Worm (Caenorhabditis elegans): ENCODE measurements around the gene egl-6.

DNA sequence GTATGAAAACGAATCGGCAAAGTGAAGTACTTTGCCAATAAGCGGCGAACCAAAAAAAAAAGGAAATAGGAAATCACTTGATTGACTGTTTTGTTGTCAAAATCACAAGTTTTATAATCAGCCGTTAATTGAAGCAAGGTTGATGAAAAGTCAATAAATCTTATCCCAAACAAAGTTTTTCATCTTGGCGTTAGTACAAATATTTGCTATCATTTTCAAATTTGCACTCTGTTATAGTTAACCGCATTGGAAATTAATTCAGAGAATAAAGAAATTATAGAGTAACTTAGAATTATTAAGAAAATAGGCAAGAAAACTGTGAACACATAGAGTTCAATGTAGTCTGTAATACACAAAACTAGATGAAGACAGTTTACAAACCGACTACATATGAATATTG is 13.6 kb downstream of the egl-6 start, which contains the start of gene acs-17:
- TF ChIP-seq egl-27 (tag; optimal IDR thresholded peaks at IDR 0.05) (no peak), sma-3 (GFP tag; optimal IDR thresholded peaks at IDR 0.05) (no peak), unc-62 (GFP tag; optimal IDR thresholded peaks at IDR 0.05) (no peak), Y55F3AM.14 (GFP tag; optimal IDR thresholded peaks at IDR 0.05) (no peak), nhr-10 (tag; optimal IDR thresholded peaks at IDR 0.05) (no peak), snpc-4 (tag; optimal IDR thresholded peaks at IDR 0.05) (no peak), nhr-12 (tag; optimal IDR thresholded peaks at IDR 0.05) (no peak)
